Fruit fly (Drosophila melanogaster): Measurements from ENCODE around the gene CG14937.

dm6 chr2L:11812781-11813664 lies 19.1 kb upstream of the CG14937 start:
- TF ChIP-seq CTCF (optimal IDR thresholded peaks at IDR 0.05) (no peak), CG8478 (optimal IDR thresholded peaks at IDR 0.05) (no peak)
